Worm (Caenorhabditis elegans): ENCODE results near the gene srh-105.

ce11 chrII:521720-522119 lies 12.6 kb upstream of the srh-105 start:
- no peak for TF ChIP-seq tbx-2 (tag; optimal IDR thresholded peaks at IDR 0.05)
- TF ChIP-seq snpc-4 (tag; optimal IDR thresholded peaks at IDR 0.05) = no peak
- TF ChIP-seq lin-15B (tag; optimal IDR thresholded peaks at IDR 0.05) = no peak
- TF ChIP-seq ceh-28 (tag; optimal IDR thresholded peaks at IDR 0.05) = no peak

All from whole organism, L3 larva.